Worm (Caenorhabditis elegans): ENCODE measurements around the gene Y62F5A.9.

The Y62F5A.9 gene

ce11 chrII:11577397-11577796 lies 38.8 kb upstream of the Y62F5A.9 start, which contains the start of gene pcs-1:
Gene pcs-1, minus strand, starts transcription at chrII:11577740.
- no peak for TF ChIP-seq ama-1 (optimal IDR thresholded peaks at IDR 0.05)
- TF ChIP-seq snpc-4 (tag; optimal IDR thresholded peaks at IDR 0.05): no peak
- TF ChIP-seq lin-15B (tag; optimal IDR thresholded peaks at IDR 0.05): no peak
- no peak for TF ChIP-seq ceh-9 (tag; optimal IDR thresholded peaks at IDR 0.05)
- TF ChIP-seq lsy-12 (tag; optimal IDR thresholded peaks at IDR 0.05): no peak
- TF ChIP-seq nfya-1 (tag; optimal IDR thresholded peaks at IDR 0.05; ENCODE audit: insufficient read depth): no peak
- no peak for TF ChIP-seq fkh-10 (GFP tag; optimal IDR thresholded peaks at IDR 0.05)
- no peak for TF ChIP-seq R02D3.7 (tag; optimal IDR thresholded peaks at IDR 0.05)
- TF ChIP-seq ceh-28 (tag; optimal IDR thresholded peaks at IDR 0.05): no peak
- TF ChIP-seq pha-4 (tag; optimal IDR thresholded peaks at IDR 0.05): peak; percentile 10
- TF ChIP-seq elt-2 (tag; optimal IDR thresholded peaks at IDR 0.05): peak; percentile 53
- TF ChIP-seq nhr-76 (tag; optimal IDR thresholded peaks at IDR 0.05): no peak

ce11 chrII:11572944-11573343 lies 34.3 kb upstream of the Y62F5A.9 start, which contains the start of gene F54D5.2:
Gene F54D5.2, plus strand, starts transcription at chrII:11573180.
- TF ChIP-seq ama-1 (optimal IDR thresholded peaks at IDR 0.05): no peak
- TF ChIP-seq ztf-11 (tag; optimal IDR thresholded peaks at IDR 0.05): no peak
- TF ChIP-seq daf-12 (tag; optimal IDR thresholded peaks at IDR 0.05): no peak
- TF ChIP-seq nhr-77 (tag; optimal IDR thresholded peaks at IDR 0.05): no peak
- TF ChIP-seq nhr-67 (tag; optimal IDR thresholded peaks at IDR 0.05): no peak
- TF ChIP-seq R02D3.7 (tag; optimal IDR thresholded peaks at IDR 0.05): no peak
- TF ChIP-seq lsy-12 (tag; optimal IDR thresholded peaks at IDR 0.05): no peak
- TF ChIP-seq nhr-43 (tag; optimal IDR thresholded peaks at IDR 0.05; ENCODE audit: poor library complexity, severe bottlenecking): no peak
- TF ChIP-seq pqm-1 (tag; optimal IDR thresholded peaks at IDR 0.05): no peak
- TF ChIP-seq nhr-76 (tag; optimal IDR thresholded peaks at IDR 0.05): no peak
- TF ChIP-seq nhr-11 (tag; optimal IDR thresholded peaks at IDR 0.05): no peak
- no peak for TF ChIP-seq nhr-12 (tag; optimal IDR thresholded peaks at IDR 0.05)
- no peak for TF ChIP-seq skn-1 (tag; optimal IDR thresholded peaks at IDR 0.05)
- no peak for TF ChIP-seq nhr-237 (tag; optimal IDR thresholded peaks at IDR 0.05)
- TF ChIP-seq egl-27 (tag; optimal IDR thresholded peaks at IDR 0.05): no peak
- no peak for TF ChIP-seq ceh-28 (tag; optimal IDR thresholded peaks at IDR 0.05)
- TF ChIP-seq fkh-2 (tag; optimal IDR thresholded peaks at IDR 0.05): no peak
- no peak for TF ChIP-seq pha-4 (tag; optimal IDR thresholded peaks at IDR 0.05)

- TF ChIP-seq mml-1 (tag; optimal IDR thresholded peaks at IDR 0.05): no peak
- no peak for TF ChIP-seq fkh-2 (tag; optimal IDR thresholded peaks at IDR 0.05)
- TF ChIP-seq pha-4 (tag; optimal IDR thresholded peaks at IDR 0.05): peak; percentile 19
- no peak for TF ChIP-seq tbx-2 (tag; optimal IDR thresholded peaks at IDR 0.05)
- TF ChIP-seq elt-2 (tag; optimal IDR thresholded peaks at IDR 0.05): peak; percentile 69
- peak; percentile 75 for TF ChIP-seq pqm-1 (tag; optimal IDR thresholded peaks at IDR 0.05)
These were observed 32.7 kb upstream of the Y62F5A.9 start, which contains the start of gene F54D5.3 for ce11 chrII:11571260-11571854. Gene F54D5.3, plus strand, starts transcription at chrII:11571805.

- TF ChIP-seq pqm-1 (tag; optimal IDR thresholded peaks at IDR 0.05) (peak; percentile 33), hmg-11 (tag; optimal IDR thresholded peaks at IDR 0.05) (no peak), nhr-12 (tag; optimal IDR thresholded peaks at IDR 0.05) (no peak), ama-1 (optimal IDR thresholded peaks at IDR 0.05) (no peak), lin-15B (tag; optimal IDR thresholded peaks at IDR 0.05) (no peak), nhr-237 (tag; optimal IDR thresholded peaks at IDR 0.05) (no peak), elt-2 (tag; optimal IDR thresholded peaks at IDR 0.05) (peak; percentile 52), nhr-67 (tag; optimal IDR thresholded peaks at IDR 0.05) (no peak), fos-1 (tag; optimal IDR thresholded peaks at IDR 0.05) (no peak), elt-1 (tag; optimal IDR thresholded peaks at IDR 0.05) (no peak)
These were observed 30.7 kb upstream of the Y62F5A.9 start, which contains the start of the genes F54D5.23 and F54D5.4 for ce11 chrII:11569213-11569868. Gene F54D5.23, minus strand, starts transcription at chrII:11569287. Gene F54D5.4, plus strand, starts transcription at chrII:11569818.

- TF ChIP-seq nhr-23 (tag; optimal IDR thresholded peaks at IDR 0.05) (no peak), unc-62 (GFP tag; optimal IDR thresholded peaks at IDR 0.05) (no peak), ceh-82 (tag; optimal IDR thresholded peaks at IDR 0.05) (no peak), fkh-2 (tag; optimal IDR thresholded peaks at IDR 0.05) (no peak), nhr-237 (tag; optimal IDR thresholded peaks at IDR 0.05) (no peak), nhr-12 (tag; optimal IDR thresholded peaks at IDR 0.05) (no peak), nhr-67 (tag; optimal IDR thresholded peaks at IDR 0.05) (no peak), nhr-25 (tag; optimal IDR thresholded peaks at IDR 0.05) (no peak), fos-1 (tag; optimal IDR thresholded peaks at IDR 0.05) (no peak), snpc-4 (tag; optimal IDR thresholded peaks at IDR 0.05) (no peak), ceh-16 (tag; optimal IDR thresholded peaks at IDR 0.05) (no peak), elt-2 (tag; optimal IDR thresholded peaks at IDR 0.05) (no peak)
These were observed 30.0 kb upstream of the Y62F5A.9 start for ce11 chrII:11568670-11569069.
